Fruit fly (Drosophila melanogaster) whole organism, embryonic: ENCODE results near the gene Cep135.
A peak's percentile ranks its signal among the peaks of the same experiment; 100 is the strongest.

ENCODE experiments used
- Asciz ChIP-seq: fragments of 200-800 bp; sonication (Bioruptor generic); optimal IDR thresholded peaks from 2 replicates; lab custom pipeline; 2017; ENCODE audit warnings: missing biosample characterization, mild to moderate bottlenecking, missing genetic modification characterization, missing genetic modification reagents
- Bteb2 ChIP-seq: fragments of 200-800 bp; sonication (Bioruptor generic); optimal IDR thresholded peaks from 2 replicates; lab custom pipeline; 2016; ENCODE audit warnings: missing biosample characterization, missing genetic modification characterization
- CG10267 ChIP-seq: fragments of 200-800 bp; sonication (Bioruptor generic); optimal IDR thresholded peaks from 2 replicates; lab custom pipeline; 2018; ENCODE audit warnings: missing biosample characterization, mild to moderate bottlenecking, missing genetic modification characterization, moderate library complexity
- CG10565 ChIP-seq: fragments of 200-800 bp; sonication (Bioruptor generic); optimal IDR thresholded peaks from 3 replicates; lab custom pipeline; 2016; ENCODE audit warnings: missing biosample characterization, mild to moderate bottlenecking, missing genetic modification characterization
- CG11085 ChIP-seq: fragments of 200-800 bp; sonication (Bioruptor generic); IDR thresholded peaks from 2 replicates; pipeline ENCODE4 v1.3.6; 2022; ENCODE audit warnings: missing biosample characterization, missing genetic modification characterization
- CG12299 ChIP-seq: fragments of 200-800 bp; sonication (Bioruptor generic); optimal IDR thresholded peaks from 2 replicates; lab custom pipeline; 2018; ENCODE audit warnings: missing biosample characterization, mild to moderate bottlenecking, missing genetic modification characterization
- CG13624 ChIP-seq: fragments of 200-800 bp; sonication (Bioruptor generic); optimal IDR thresholded peaks from 2 replicates; lab custom pipeline; 2016; ENCODE audit warnings: missing biosample characterization, missing genetic modification characterization
- CG14050 ChIP-seq: fragments of 200-800 bp; sonication (Bioruptor generic); IDR thresholded peaks from 3 replicates; pipeline ENCODE4 v1.3.6; 2022; ENCODE audit warnings: missing biosample characterization, missing genetic modification characterization
- CG15514 ChIP-seq: fragments of 200-800 bp; sonication (Bioruptor generic); optimal IDR thresholded peaks from 3 replicates; lab custom pipeline; 2017; ENCODE audit warnings: missing biosample characterization, missing genetic modification characterization, mild to moderate bottlenecking, moderate library complexity, missing genetic modification reagents
- CG17361 ChIP-seq: fragments of 200-800 bp; sonication (Bioruptor generic); IDR thresholded peaks from 3 replicates; pipeline ENCODE4 v1.3.6; 2022; ENCODE audit warnings: missing biosample characterization, missing genetic modification characterization
- CG17802 ChIP-seq: fragments of 200-800 bp; sonication (Bioruptor generic); optimal IDR thresholded peaks from 2 replicates; lab custom pipeline; 2018; ENCODE audit warnings: missing biosample characterization, mild to moderate bottlenecking, missing genetic modification characterization, moderate library complexity
- CG2116 ChIP-seq: fragments of 200-800 bp; sonication (Bioruptor generic); optimal IDR thresholded peaks from 3 replicates; lab custom pipeline; 2018; ENCODE audit warnings: missing biosample characterization, mild to moderate bottlenecking, missing genetic modification characterization
- CG2199 ChIP-seq: fragments of 200-800 bp; sonication (Bioruptor generic); IDR thresholded peaks from 3 replicates; pipeline ENCODE4 v1.3.6; 2022; ENCODE audit warnings: missing biosample characterization, missing genetic modification characterization
- CG2712 ChIP-seq: fragments of 200-800 bp; optimal IDR thresholded peaks from 3 replicates; lab custom pipeline; 2019; ENCODE audit warnings: missing biosample characterization, mild to moderate bottlenecking, missing genetic modification characterization, moderate library complexity
- CG2875 ChIP-seq: fragments of 200-800 bp; sonication (Bioruptor generic); optimal IDR thresholded peaks from 2 replicates; lab custom pipeline; 2017; ENCODE audit warnings: missing biosample characterization, mild to moderate bottlenecking, missing genetic modification characterization, missing genetic modification reagents
- CG31365 ChIP-seq: fragments of 200-800 bp; sonication (Bioruptor generic); optimal IDR thresholded peaks from 2 replicates; lab custom pipeline; 2018; ENCODE audit warnings: missing biosample characterization, mild to moderate bottlenecking, missing genetic modification characterization
- CG32532 ChIP-seq: fragments of 200-800 bp; sonication (Bioruptor generic); IDR thresholded peaks from 2 replicates; pipeline ENCODE4 v1.3.6; 2022; ENCODE audit warnings: missing biosample characterization, missing genetic modification characterization
- CG4617 ChIP-seq: fragments of 200-800 bp; sonication (Bioruptor generic); optimal IDR thresholded peaks from 3 replicates; lab custom pipeline; 2016; ENCODE audit warnings: missing biosample characterization, missing genetic modification characterization, borderline replicate concordance
- CG4854 ChIP-seq: fragments of 200-800 bp; sonication (Bioruptor generic); optimal IDR thresholded peaks from 2 replicates; lab custom pipeline; 2016; ENCODE audit warnings: missing biosample characterization, missing genetic modification characterization, inconsistent platforms
- CG6254 ChIP-seq: fragments of 200-800 bp; sonication (Bioruptor generic); optimal IDR thresholded peaks from 3 replicates; lab custom pipeline; 2017; ENCODE audit warnings: mild to moderate bottlenecking, missing biosample characterization, missing genetic modification reagents, missing genetic modification characterization
- CG6272 ChIP-seq: fragments of 200-800 bp; sonication (Bioruptor generic); IDR thresholded peaks from 2 replicates; pipeline ENCODE4 v1.3.6; 2022; ENCODE audit warnings: missing biosample characterization, missing genetic modification characterization
- CG6791 ChIP-seq: fragments of 200-800 bp; sonication (Bioruptor generic); IDR thresholded peaks from 3 replicates; pipeline ENCODE4 v1.3.6; 2022; ENCODE audit warnings: missing biosample characterization, missing genetic modification characterization; ENCODE audit not compliant: partially characterized antibody
- CG7928 ChIP-seq: fragments of 200-800 bp; sonication (Bioruptor generic); optimal IDR thresholded peaks from 2 replicates; lab custom pipeline; 2017; ENCODE audit warnings: missing biosample characterization, mild to moderate bottlenecking, missing genetic modification characterization
- CG7987 ChIP-seq: fragments of 200-800 bp; sonication (Bioruptor generic); optimal IDR thresholded peaks from 2 replicates; lab custom pipeline; 2018; ENCODE audit warnings: missing biosample characterization, mild to moderate bottlenecking, missing genetic modification characterization, moderate library complexity
- CG8924 ChIP-seq: fragments of 200-800 bp; optimal IDR thresholded peaks from 3 replicates; lab custom pipeline; 2019; ENCODE audit warnings: missing biosample characterization, mild to moderate bottlenecking, missing genetic modification characterization, moderate library complexity
- CG8944 ChIP-seq: fragments of 200-800 bp; sonication (Bioruptor generic); optimal IDR thresholded peaks from 3 replicates; lab custom pipeline; 2016; ENCODE audit warnings: missing biosample characterization, missing genetic modification characterization
- GATAe ChIP-seq: fragments of 200-800 bp; sonication (Bioruptor generic); conservative IDR thresholded peaks from 2 replicates; pipeline ENCODE4 v1.3.6; 2022; ENCODE audit warnings: missing biosample characterization, missing genetic modification characterization
- H15 ChIP-seq: fragments of 200-800 bp; sonication (Bioruptor generic); IDR thresholded peaks from 3 replicates; pipeline ENCODE4 v1.3.6; 2022; ENCODE audit warnings: missing biosample characterization, missing genetic modification characterization
- HLH3B ChIP-seq: fragments of 200-800 bp; sonication (Bioruptor generic); IDR thresholded peaks from 2 replicates; pipeline ENCODE4 v1.3.6; 2022; ENCODE audit warnings: missing biosample characterization, missing genetic modification characterization
- HmgD ChIP-seq: fragments of 200-800 bp; sonication (Bioruptor generic); optimal IDR thresholded peaks from 3 replicates; lab custom pipeline; 2016; ENCODE audit warnings: missing biosample characterization, missing genetic modification characterization
- Lhr ChIP-seq: fragments of 200-800 bp; sonication (Bioruptor generic); optimal IDR thresholded peaks from 3 replicates; lab custom pipeline; 2017; ENCODE audit warnings: mild to moderate bottlenecking, missing biosample characterization, missing genetic modification reagents, missing genetic modification characterization
- Lim3 ChIP-seq: fragments of 200-800 bp; sonication (Bioruptor generic); IDR thresholded peaks from 2 replicates; pipeline ENCODE4 v1.3.6; 2022; ENCODE audit warnings: missing biosample characterization, missing genetic modification characterization
- PHDP ChIP-seq: fragments of 200-800 bp; sonication (Bioruptor generic); optimal IDR thresholded peaks from 3 replicates; lab custom pipeline; 2018; ENCODE audit warnings: missing biosample characterization, mild to moderate bottlenecking, missing genetic modification characterization, moderate library complexity
- Rx ChIP-seq: fragments of 200-800 bp; sonication (Bioruptor generic); IDR thresholded peaks from 2 replicates; pipeline ENCODE4 v1.3.6; 2022; ENCODE audit warnings: missing biosample characterization, missing genetic modification characterization
- Vsx1 ChIP-seq: fragments of 200-800 bp; sonication (Bioruptor generic); optimal IDR thresholded peaks from 2 replicates; lab custom pipeline; 2017; ENCODE audit warnings: missing biosample characterization, mild to moderate bottlenecking, missing genetic modification characterization, missing genetic modification reagents
- bab2 ChIP-seq: fragments of 200-800 bp; sonication (Bioruptor generic); optimal IDR thresholded peaks from 2 replicates; lab custom pipeline; 2016; ENCODE audit warnings: missing biosample characterization, missing genetic modification characterization
- bcd ChIP-seq: fragments of 200-800 bp; sonication (Bioruptor generic); optimal IDR thresholded peaks from 2 replicates; lab custom pipeline; 2017; ENCODE audit warnings: missing biosample characterization, mild to moderate bottlenecking, missing genetic modification characterization
- cwo ChIP-seq: fragments of 200-800 bp; sonication (Bioruptor generic); optimal IDR thresholded peaks from 3 replicates; lab custom pipeline; 2017; ENCODE audit warnings: missing biosample characterization, missing genetic modification characterization, mild to moderate bottlenecking, moderate library complexity, missing genetic modification reagents
- gce ChIP-seq: fragments of 200-800 bp; sonication (Bioruptor generic); IDR thresholded peaks from 3 replicates; pipeline ENCODE4 v1.3.6; 2022; ENCODE audit warnings: missing biosample characterization, missing genetic modification characterization
- hth ChIP-seq: fragments of >200 bp; optimal IDR thresholded peaks from 2 replicates; lab custom pipeline; 2017; ENCODE audit warnings: inconsistent platforms
- kah ChIP-seq: fragments of 200-800 bp; sonication (Bioruptor generic); optimal IDR thresholded peaks from 2 replicates; lab custom pipeline; 2018; ENCODE audit warnings: missing biosample characterization, mild to moderate bottlenecking, missing genetic modification characterization
- maf-S ChIP-seq: fragments of 200-800 bp; sonication (Bioruptor generic); optimal IDR thresholded peaks from 2 replicates; lab custom pipeline; 2016; ENCODE audit warnings: missing biosample characterization, missing genetic modification characterization
- nau ChIP-seq: fragments of 200-800 bp; sonication (Bioruptor generic); optimal IDR thresholded peaks from 3 replicates; lab custom pipeline; 2017; ENCODE audit warnings: missing biosample characterization, mild to moderate bottlenecking, missing genetic modification characterization, missing genetic modification reagents
- phol ChIP-seq: fragments of 200-800 bp; sonication (Bioruptor generic); optimal IDR thresholded peaks from 3 replicates; lab custom pipeline; 2018; ENCODE audit warnings: missing biosample characterization, mild to moderate bottlenecking, missing genetic modification characterization, moderate library complexity
- pros ChIP-seq: fragments of 200-800 bp; sonication (Bioruptor generic); optimal IDR thresholded peaks from 3 replicates; lab custom pipeline; 2019; ENCODE audit warnings: missing biosample characterization, mild to moderate bottlenecking, missing genetic modification characterization, moderate library complexity
- pum ChIP-seq: fragments of 200-800 bp; sonication (Bioruptor generic); optimal IDR thresholded peaks from 2 replicates; lab custom pipeline; 2016; ENCODE audit warnings: missing biosample characterization, missing genetic modification characterization
- stwl ChIP-seq: fragments of 200-800 bp; sonication (Bioruptor generic); optimal IDR thresholded peaks from 3 replicates; lab custom pipeline; 2018; ENCODE audit warnings: missing biosample characterization, mild to moderate bottlenecking, missing genetic modification characterization, moderate library complexity
- zen ChIP-seq: fragments of 200-800 bp; sonication (Bioruptor generic); optimal IDR thresholded peaks from 3 replicates; lab custom pipeline; 2018; ENCODE audit warnings: missing biosample characterization, mild to moderate bottlenecking, missing genetic modification characterization, moderate library complexity
- zen2 ChIP-seq: fragments of 200-800 bp; sonication (Bioruptor generic); IDR thresholded peaks from 3 replicates; pipeline ENCODE4 v1.3.6; 2022; ENCODE audit warnings: missing biosample characterization, missing genetic modification characterization; ENCODE audit not compliant: partially characterized antibody

Cep135 gene

dm6 chr3L:15104849-15105555 lies 11.5 kb upstream of the Cep135 start (continued):
- no peak for TF ChIP-seq CG12299 (tag; lab: Kevin White, UChicago)
- peak; percentile 52 for TF ChIP-seq bcd (GFP tag; lab: Kevin White, UChicago)
- 0 out of 3 replicates have a peak, but pooled peaks have one; percentile 5 for TF ChIP-seq gce
- TF ChIP-seq CG6272: no peak
- no peak for TF ChIP-seq hth (lab: Kevin White, UChicago)
- peak; percentile 43 for TF ChIP-seq Bteb2 (GFP tag; lab: Kevin White, UChicago)
- peak; percentile 10 for TF ChIP-seq nau (GFP tag; lab: Kevin White, UChicago)
- TF ChIP-seq CG4617: no peak
- 0 out of 2 replicates have a peak, but pooled peaks have one; percentile 44 for TF ChIP-seq Rx (GFP tag; lab: Robert Waterston, UW)
- TF ChIP-seq CG6254 (GFP tag; lab: Kevin White, UChicago): no peak
- TF ChIP-seq CG32532: peak; percentile 58
- no peak for TF ChIP-seq Lim3 (GFP tag; lab: Robert Waterston, UW)
- TF ChIP-seq CG10565: no peak
- TF ChIP-seq phol (tag; lab: Kevin White, UChicago): peak; percentile 23
- peak; percentile 30; the same call in 1 of the 3 replicates for TF ChIP-seq CG14050 (GFP tag; lab: Robert Waterston, UW)
- no peak for TF ChIP-seq stwl (tag; lab: Kevin White, UChicago)
- no peak for TF ChIP-seq CG2199 (GFP tag; lab: Robert Waterston, UW)
- TF ChIP-seq zen2 (GFP tag; lab: Robert Waterston, UW): no peak
- peak; percentile 49 for TF ChIP-seq CG8944 (GFP tag; lab: Kevin White, UChicago)
- no peak for TF ChIP-seq CG7928
- TF ChIP-seq CG17361 (GFP tag; lab: Robert Waterston, UW): peak; percentile 70; the same call in 2 of the 3 replicates
- no peak for TF ChIP-seq CG17802 (tag; lab: Kevin White, UChicago)
- TF ChIP-seq CG2712 (tag; lab: Kevin White, UChicago): peak; percentile 56
- no peak for TF ChIP-seq CG6791 (GFP tag; lab: Robert Waterston, UW)
- TF ChIP-seq HLH3B: peak; percentile 36; the same call in 1 of the 2 replicates
- peak; percentile 20 for TF ChIP-seq CG10267
- TF ChIP-seq maf-S (GFP tag; lab: Kevin White, UChicago): peak; percentile 1
- no peak for TF ChIP-seq CG31365 (tag; lab: Kevin White, UChicago)
- TF ChIP-seq CG8924 (tag; lab: Kevin White, UChicago): peak; percentile 37
- no peak for TF ChIP-seq CG7987 (GFP tag; lab: Kevin White, UChicago)
- no peak for TF ChIP-seq CG2875
- no peak for TF ChIP-seq HmgD (GFP tag; lab: Kevin White, UChicago)
- TF ChIP-seq cwo (GFP tag; lab: Kevin White, UChicago): peak; percentile 25
- no peak for TF ChIP-seq zen (tag; lab: Kevin White, UChicago)
- TF ChIP-seq Asciz (GFP tag; lab: Kevin White, UChicago): no peak
- peak; percentile 36 for TF ChIP-seq Vsx1 (GFP tag; lab: Kevin White, UChicago)
- no peak for TF ChIP-seq CG2116 (GFP tag; lab: Kevin White, UChicago)
- no peak for TF ChIP-seq kah (GFP tag; lab: Kevin White, UChicago)
- 0 out of 3 replicates have a peak, but pooled peaks have one; percentile 16 for TF ChIP-seq H15 (GFP tag; lab: Robert Waterston, UW)
- TF ChIP-seq CG11085 (GFP tag; lab: Robert Waterston, UW): no peak
- TF ChIP-seq Lhr (GFP tag; lab: Kevin White, UChicago): no peak
- TF ChIP-seq GATAe (GFP tag; lab: Robert Waterston, UW): no peak
- peak; percentile 60 for TF ChIP-seq PHDP (tag; lab: Kevin White, UChicago)
- no peak for TF ChIP-seq CG4854 (GFP tag; lab: Kevin White, UChicago)
- peak; percentile 56 for TF ChIP-seq pum (GFP tag; lab: Kevin White, UChicago)
- no peak for TF ChIP-seq CG15514 (GFP tag; lab: Kevin White, UChicago)
- peak; percentile 41 for TF ChIP-seq bab2
- peak; percentile 74 for TF ChIP-seq CG13624
- TF ChIP-seq pros (GFP tag; lab: Kevin White, UChicago): no peak
